Fruit fly (Drosophila melanogaster): Measurements from ENCODE around the gene AGO2.
A peak's percentile ranks its signal among the peaks of the same experiment; 100 is the strongest.

AGO2 gene

dm6 chr3L:15548843-15549242 is 5.1 kb upstream of the AGO2 start:
- TF ChIP-seq noc (tag; optimal IDR thresholded peaks at IDR 0.05), result peak; percentile 9

- TF ChIP-seq noc (tag; optimal IDR thresholded peaks at IDR 0.05), result no peak
Measured at dm6 chr3L:15562727-15563057, 8.8 kb downstream of the AGO2 start.

dm6 chr3L:15563058-15563850 is 9.3 kb downstream of the AGO2 start, which contains the start of the genes CG7739 and SCCRO:
Gene CG7739, minus strand, starts transcription at chr3L:15563065.
Gene SCCRO, plus strand, starts transcription at chr3L:15563427.
- no peak for TF ChIP-seq noc (tag; optimal IDR thresholded peaks at IDR 0.05)

- no peak for TF ChIP-seq noc (tag; optimal IDR thresholded peaks at IDR 0.05)
Measured at dm6 chr3L:15563851-15564106, 9.9 kb downstream of the AGO2 start.

dm6 chr3L:15565829-15566433 is 12.0 kb downstream of the AGO2 start, which contains the start of gene dop:
Gene dop, plus strand, starts transcription at chr3L:15566013.
- no peak for TF ChIP-seq noc (tag; optimal IDR thresholded peaks at IDR 0.05)

dm6 chr3L:15566484-15566955 is 12.6 kb downstream of the AGO2 start:
- peak; percentile 86 for TF ChIP-seq noc (tag; optimal IDR thresholded peaks at IDR 0.05)

dm6 chr3L:15568748-15569147 is 14.8 kb downstream of the AGO2 start:
- no peak for TF ChIP-seq noc (tag; optimal IDR thresholded peaks at IDR 0.05)

- TF ChIP-seq noc (tag; optimal IDR thresholded peaks at IDR 0.05), result no peak
Measured at dm6 chr3L:15570571-15570970, 16.7 kb downstream of the AGO2 start.

- no peak for TF ChIP-seq noc (tag; optimal IDR thresholded peaks at IDR 0.05)
Measured at dm6 chr3L:15576357-15576756, 22.4 kb downstream of the AGO2 start, which contains the start of gene Ufsp2. Gene Ufsp2, plus strand, starts transcription at chr3L:15576570.

dm6 chr3L:15580487-15580886 is 26.6 kb downstream of the AGO2 start, which contains the start of the genes mrn and CG12301:
Gene mrn, minus strand, starts transcription at chr3L:15580537.
Gene CG12301, plus strand, starts transcription at chr3L:15580800.
- no peak for TF ChIP-seq noc (tag; optimal IDR thresholded peaks at IDR 0.05)

- no peak for TF ChIP-seq noc (tag; optimal IDR thresholded peaks at IDR 0.05)
Measured at dm6 chr3L:15583504-15583903, 29.6 kb downstream of the AGO2 start, which contains the start of gene AIMP2. Gene AIMP2, plus strand, starts transcription at chr3L:15583638.

- TF ChIP-seq noc (tag; optimal IDR thresholded peaks at IDR 0.05), result peak; percentile 52
Measured at dm6 chr3L:15587445-15588381, 33.8 kb downstream of the AGO2 start, which contains the start of gene CG7656. Gene CG7656, minus strand, starts transcription at chr3L:15588175.

- peak; percentile 56 for TF ChIP-seq noc (tag; optimal IDR thresholded peaks at IDR 0.05)
Measured at dm6 chr3L:15588514-15589138, 34.7 kb downstream of the AGO2 start, which contains the start of gene RhoGAP71E. Gene RhoGAP71E, plus strand, starts transcription at chr3L:15588860.

- TF ChIP-seq noc (tag; optimal IDR thresholded peaks at IDR 0.05), result no peak
Measured at dm6 chr3L:15589746-15590145, 35.8 kb downstream of the AGO2 start.

- no peak for TF ChIP-seq noc (tag; optimal IDR thresholded peaks at IDR 0.05)
Measured at dm6 chr3L:15590803-15591597, 37.1 kb downstream of the AGO2 start.
